Fruit fly (Drosophila melanogaster) whole organism, adult: ENCODE results near the gene CG14731.

Experiments
- CG11617 ChIP-seq: fragments of 200-800 bp; sonication (Bioruptor generic); optimal IDR thresholded peaks from 2 replicates; lab custom pipeline; 2017; ENCODE audit warnings: mild to moderate bottlenecking, missing biosample characterization, missing genetic modification reagents, missing genetic modification characterization
- CG12768 ChIP-seq: fragments of 200-800 bp; sonication (Bioruptor generic); optimal IDR thresholded peaks from 2 replicates; lab custom pipeline; 2017; ENCODE audit warnings: missing biosample characterization, missing genetic modification characterization, mild to moderate bottlenecking, moderate library complexity, missing genetic modification reagents
- CG14711 ChIP-seq: fragments of 200-800 bp; sonication (Bioruptor generic); optimal IDR thresholded peaks from 2 replicates; lab custom pipeline; 2018; ENCODE audit warnings: missing biosample characterization, mild to moderate bottlenecking, missing genetic modification characterization, moderate library complexity
- CG1620 ChIP-seq: fragments of 200-800 bp; sonication (Bioruptor generic); optimal IDR thresholded peaks from 2 replicates; lab custom pipeline; 2016; ENCODE audit warnings: missing biosample characterization, missing genetic modification characterization
- CG33017 ChIP-seq: fragments of 200-800 bp; sonication (Bioruptor generic); optimal IDR thresholded peaks from 2 replicates; lab custom pipeline; 2018; ENCODE audit warnings: missing biosample characterization, mild to moderate bottlenecking, missing genetic modification characterization, moderate library complexity
- CG5204 ChIP-seq: fragments of 200-800 bp; sonication (Bioruptor generic); optimal IDR thresholded peaks from 2 replicates; lab custom pipeline; 2016; ENCODE audit warnings: missing biosample characterization, missing genetic modification characterization
- CG7045 ChIP-seq: fragments of 200-800 bp; sonication (Bioruptor generic); optimal IDR thresholded peaks from 2 replicates; lab custom pipeline; 2017; ENCODE audit warnings: missing biosample characterization, mild to moderate bottlenecking, missing genetic modification characterization
- CG7101 ChIP-seq: fragments of 200-800 bp; sonication (Bioruptor generic); optimal IDR thresholded peaks from 2 replicates; lab custom pipeline; 2018; ENCODE audit warnings: missing biosample characterization, mild to moderate bottlenecking, missing genetic modification characterization, moderate library complexity
- Clk ChIP-seq: fragments of 200-800 bp; sonication (Bioruptor generic); optimal IDR thresholded peaks from 2 replicates; lab custom pipeline; 2017; ENCODE audit warnings: missing biosample characterization, missing genetic modification characterization
- Crg-1 ChIP-seq: fragments of 200-800 bp; sonication (Bioruptor generic); optimal IDR thresholded peaks from 2 replicates; lab custom pipeline; 2016; ENCODE audit warnings: missing biosample characterization, missing genetic modification characterization
- Hr96 ChIP-seq: fragments of 200-800 bp; sonication (Bioruptor generic); optimal IDR thresholded peaks from 2 replicates; lab custom pipeline; 2016; ENCODE audit warnings: missing biosample characterization, missing genetic modification characterization
- Mnt ChIP-seq: fragments of 200-800 bp; sonication (Bioruptor generic); optimal IDR thresholded peaks from 2 replicates; lab custom pipeline; 2016; ENCODE audit warnings: missing biosample characterization, mild to moderate bottlenecking, missing genetic modification characterization
- bab1 ChIP-seq: fragments of 200-800 bp; sonication (Bioruptor generic); optimal IDR thresholded peaks from 3 replicates; lab custom pipeline; 2019; ENCODE audit warnings: missing biosample characterization, mild to moderate bottlenecking, missing genetic modification characterization, moderate library complexity
- cic ChIP-seq: fragments of 200-800 bp; sonication (Bioruptor generic); optimal IDR thresholded peaks from 2 replicates; lab custom pipeline; 2017; ENCODE audit warnings: missing biosample characterization, mild to moderate bottlenecking, missing genetic modification characterization, moderate library complexity
- cnc ChIP-seq, 2 experiments: fragments of >200 bp; optimal IDR thresholded peaks; 2 replicates each; lab custom pipeline; 2017
- kay ChIP-seq: fragments of 200-800 bp; sonication (Bioruptor generic); peaks from one replicate; lab custom pipeline; 2016; ENCODE audit warnings: missing biosample characterization, missing genetic modification characterization, borderline replicate concordance
- ovo ChIP-seq: fragments of 200-800 bp; sonication (Bioruptor generic); optimal IDR thresholded peaks from 2 replicates; lab custom pipeline; 2016; ENCODE audit warnings: missing biosample characterization, missing genetic modification characterization
- pad ChIP-seq: fragments of 200-800 bp; sonication (Bioruptor generic); optimal IDR thresholded peaks from 3 replicates; lab custom pipeline; 2017; ENCODE audit warnings: missing biosample characterization, missing genetic modification characterization, mild to moderate bottlenecking, moderate library complexity, missing genetic modification reagents
- tj ChIP-seq: fragments of 200-800 bp; sonication (Bioruptor generic); optimal IDR thresholded peaks from 3 replicates; lab custom pipeline; 2017; ENCODE audit warnings: missing biosample characterization, mild to moderate bottlenecking, missing genetic modification characterization, moderate library complexity
- toe ChIP-seq: fragments of 200-800 bp; sonication (Bioruptor generic); optimal IDR thresholded peaks from 2 replicates; lab custom pipeline; 2016; ENCODE audit warnings: missing biosample characterization, missing genetic modification characterization

Gene CG14731

DNA sequence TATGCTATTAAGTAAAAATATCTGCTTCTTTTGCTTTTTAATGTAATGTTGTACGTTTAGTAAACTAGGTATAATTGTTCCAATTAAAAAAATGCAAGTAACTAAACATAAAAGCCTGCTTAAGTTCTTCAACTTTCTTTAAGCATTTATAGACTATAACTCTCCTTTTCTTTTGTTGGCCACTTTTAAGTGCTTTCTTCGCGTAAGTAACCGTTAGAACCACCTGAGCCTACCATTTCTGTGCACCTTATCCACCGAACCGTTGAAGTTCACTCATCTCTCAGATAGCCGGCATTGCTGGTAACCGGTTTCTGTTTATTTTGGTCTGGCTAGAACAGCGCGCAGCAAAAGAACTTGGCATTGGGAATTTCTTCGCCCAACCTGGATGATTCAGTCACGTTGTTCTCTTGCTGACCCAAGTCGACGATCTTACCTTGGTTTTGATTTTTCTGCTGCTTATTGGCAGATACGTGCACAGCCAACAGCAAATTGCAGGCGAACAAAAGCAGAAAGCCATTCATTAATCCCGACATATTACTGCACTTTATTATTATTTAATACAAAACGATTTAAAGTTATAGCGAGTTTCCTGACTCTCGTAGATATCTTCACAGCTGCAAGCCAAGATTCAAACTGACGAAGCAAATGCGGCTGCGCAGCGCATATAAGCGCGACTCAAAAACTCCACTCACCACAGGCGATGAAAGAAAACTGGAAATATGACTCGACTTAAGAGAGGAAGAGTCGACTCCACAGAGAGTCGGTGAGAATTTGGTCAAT is 45.7 kb downstream of the CG14731 start, which contains the start of gene CG10005:
Gene CG10005 (minus strand): TSS at position 642 of the 780 bp plus-strand sequence.
- TF ChIP-seq CG5204 (GFP tag; lab: Kevin White, UChicago), result no peak
- no peak for TF ChIP-seq tj
- TF ChIP-seq CG7045 (GFP tag; lab: Kevin White, UChicago), result no peak
- TF ChIP-seq cic (GFP tag; lab: Kevin White, UChicago), result no peak
- TF ChIP-seq Clk (GFP tag; lab: Kevin White, UChicago), result no peak
- TF ChIP-seq Crg-1 (GFP tag; lab: Kevin White, UChicago), result no peak
- no peak for TF ChIP-seq bab1 (GFP tag; lab: Kevin White, UChicago)
- TF ChIP-seq CG1620, result no peak
- no peak for TF ChIP-seq ovo (GFP tag; lab: Kevin White, UChicago)
- TF ChIP-seq CG14711 (tag; lab: Kevin White, UChicago), result no peak
- no peak for TF ChIP-seq CG7101 (tag; lab: Kevin White, UChicago)
- no peak for TF ChIP-seq CG12768 (GFP tag; lab: Kevin White, UChicago)
- no peak for TF ChIP-seq kay (GFP tag; lab: Kevin White, UChicago)
- TF ChIP-seq Hr96 (GFP tag; lab: Kevin White, UChicago), result no peak

DNA sequence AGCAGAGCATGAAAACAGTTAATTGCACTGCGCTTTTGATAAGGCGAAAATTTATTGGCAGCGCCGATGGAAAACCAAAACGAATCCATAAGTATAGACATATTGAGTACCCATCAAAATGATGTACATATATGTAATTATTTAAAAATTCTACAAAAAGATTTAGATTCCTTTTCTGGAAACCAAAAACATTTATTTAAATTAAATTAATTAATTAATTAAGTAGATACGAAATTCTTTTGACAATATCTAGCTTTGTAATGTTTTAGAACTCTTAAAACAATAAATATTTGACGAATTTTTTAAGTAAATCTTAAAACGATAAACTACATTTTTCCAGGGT is 46.2 kb downstream of the CG14731 start:
- TF ChIP-seq kay (GFP tag; lab: Kevin White, UChicago) (peak; percentile 70), cnc (optimal IDR thresholded peaks at IDR 0.05; lab: Kevin White, UChicago) (no peak), CG33017 (tag; lab: Kevin White, UChicago) (no peak), CG12768 (GFP tag; lab: Kevin White, UChicago) (no peak)

DNA sequence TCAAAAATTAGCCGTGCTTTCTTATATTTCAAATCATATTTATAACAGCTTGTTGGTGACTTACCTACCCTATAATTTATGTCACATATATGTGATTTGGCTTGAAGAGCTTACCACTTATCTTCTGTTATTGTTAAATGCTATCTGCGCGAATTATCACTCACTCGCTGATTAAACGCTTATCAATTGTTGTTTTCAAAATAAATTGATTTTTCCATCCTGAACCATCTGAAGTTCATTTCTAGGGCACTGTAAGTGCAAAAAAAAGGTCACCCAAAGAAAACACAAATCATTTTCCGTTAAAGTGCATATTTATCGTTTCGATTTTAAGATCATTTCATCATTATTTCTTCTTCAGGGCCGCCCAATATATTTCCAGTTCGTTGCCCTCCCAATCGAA is 47.2 kb downstream of the CG14731 start:
- peak; percentile 37 for TF ChIP-seq kay (GFP tag; lab: Kevin White, UChicago)
- no peak for TF ChIP-seq ovo (GFP tag; lab: Kevin White, UChicago)
- TF ChIP-seq tj, result no peak
- no peak for TF ChIP-seq CG11617 (GFP tag; lab: Kevin White, UChicago)

DNA sequence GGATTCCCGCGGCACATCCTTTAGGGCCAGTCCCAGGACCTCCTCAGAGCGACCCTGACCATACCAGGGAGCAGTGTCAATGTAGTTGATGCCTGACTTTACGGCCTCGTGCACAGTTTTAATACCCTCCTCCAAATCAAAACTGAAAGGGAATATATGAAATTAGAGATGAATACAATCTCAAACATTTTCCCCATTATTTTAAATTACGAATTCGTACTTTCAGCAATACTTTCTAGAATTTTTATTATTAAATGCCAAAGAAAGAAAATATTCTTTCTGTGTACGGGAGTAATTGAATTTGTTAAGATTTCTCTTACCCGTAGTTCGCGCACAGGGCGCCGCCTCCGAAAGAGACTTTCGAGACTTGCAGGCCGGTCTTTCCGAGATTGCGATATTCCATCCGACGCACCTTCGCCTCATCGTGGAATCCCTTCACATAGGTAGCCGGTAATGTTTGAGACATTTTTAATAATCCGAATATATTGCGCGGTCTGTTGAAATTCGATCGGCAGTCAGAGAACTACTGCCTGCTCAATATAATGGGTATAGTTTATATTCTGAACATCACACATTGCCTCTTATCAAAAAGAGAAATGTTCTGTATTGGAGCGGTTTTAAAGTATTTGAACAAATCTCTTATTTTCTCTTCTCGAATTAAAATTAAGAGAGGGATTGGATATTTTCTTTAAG is 49.0 kb downstream of the CG14731 start, which contains the start of gene CG18547:
Gene CG18547 (minus strand): TSS at position 512 of the 693 bp plus-strand sequence.
- TF ChIP-seq Mnt (GFP tag; lab: Kevin White, UChicago) (no peak), CG14711 (tag; lab: Kevin White, UChicago) (peak; percentile 25)

DNA sequence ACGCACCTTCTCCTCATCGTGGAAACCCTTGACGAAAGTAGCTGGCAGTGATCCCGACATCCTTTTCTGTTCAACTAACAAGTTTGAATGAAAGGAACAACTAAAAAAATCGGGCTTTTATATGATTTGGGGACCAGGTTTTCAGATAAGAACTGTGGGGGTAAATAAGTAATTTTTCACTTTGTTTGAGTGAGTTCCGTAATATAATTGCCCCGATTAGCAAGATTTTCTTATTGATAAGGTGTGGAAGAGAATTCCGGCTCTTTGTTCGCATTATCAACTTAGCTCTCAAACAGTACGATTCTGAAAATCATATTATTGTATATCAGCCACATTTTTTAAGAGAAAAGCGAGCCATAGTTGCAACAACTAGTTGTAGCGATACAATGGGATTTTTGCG is 50.9 kb downstream of the CG14731 start, which contains the start of gene CG12224:
Gene CG12224 (minus strand): TSS at position 101 of the 400 bp plus-strand sequence.
- TF ChIP-seq cnc (optimal IDR thresholded peaks at IDR 0.05; lab: Kevin White, UChicago) (no peak), pad (GFP tag; lab: Kevin White, UChicago) (no peak), CG33017 (tag; lab: Kevin White, UChicago) (no peak), CG7045 (GFP tag; lab: Kevin White, UChicago) (no peak), kay (GFP tag; lab: Kevin White, UChicago) (no peak), CG5204 (GFP tag; lab: Kevin White, UChicago) (no peak), tj (no peak), toe (no peak), Clk (GFP tag; lab: Kevin White, UChicago) (no peak), CG14711 (tag; lab: Kevin White, UChicago) (no peak)

DNA sequence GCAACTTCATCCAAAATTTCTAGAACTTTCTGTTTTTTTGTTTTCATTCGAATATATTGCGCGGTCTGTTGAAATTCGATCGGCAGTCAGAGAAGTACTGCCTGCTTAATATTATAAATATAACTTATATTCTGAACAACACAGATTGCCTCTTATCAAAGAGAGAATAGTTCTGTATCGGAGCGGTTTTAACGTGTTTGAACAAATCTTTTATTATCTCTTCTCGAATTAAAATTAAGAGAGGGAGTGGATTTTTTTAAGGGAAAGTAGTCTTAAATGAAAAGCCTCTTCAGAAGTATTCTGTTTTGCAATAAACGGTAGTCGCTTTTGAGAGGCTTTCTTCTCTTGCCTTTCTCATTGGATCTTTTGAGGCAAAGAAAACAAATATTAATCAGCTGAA is 51.5 kb downstream of the CG14731 start:
- TF ChIP-seq Mnt (GFP tag; lab: Kevin White, UChicago), result no peak
- TF ChIP-seq CG11617 (GFP tag; lab: Kevin White, UChicago), result no peak
- TF ChIP-seq tj, result no peak
- TF ChIP-seq CG1620, result no peak
- TF ChIP-seq Crg-1 (GFP tag; lab: Kevin White, UChicago), result no peak
